Worm (Caenorhabditis elegans) whole organism, midembryonic: Measurements from ENCODE around the gene Y46D2A.2.

Source experiments
- T22C8.4 ChIP-seq: fragments of 200-800 bp; sonication (Bioruptor generic); IDR thresholded peaks from 2 replicates; pipeline ENCODE4 v1.3.6; 2022; ENCODE audit warnings: missing genetic modification characterization, missing compliant biosample characterization
- flt-1 ChIP-seq: fragments of 200-800 bp; sonication (Bioruptor generic); IDR thresholded peaks from 2 replicates; pipeline ENCODE4 v1.3.6; 2022; ENCODE audit warnings: missing genetic modification characterization, missing compliant biosample characterization
- med-1 ChIP-seq: sonication (generic microtip); optimal IDR thresholded peaks from 2 replicates; lab custom pipeline; 2017; ENCODE audit warnings: missing genetic modification characterization, mild to moderate bottlenecking, missing compliant biosample characterization, antibody characterized with exemption, missing genetic modification reagents; ENCODE audit not compliant: insufficient read depth
- ref-1 ChIP-seq: fragments of 200-800 bp; sonication (Bioruptor generic); conservative IDR thresholded peaks from 2 replicates; pipeline ENCODE4 v1.3.6; 2022; ENCODE audit warnings: missing genetic modification reagents, missing genetic modification characterization, missing compliant biosample characterization
- tab-1 ChIP-seq: fragments of 200-800 bp; sonication (Bioruptor generic); IDR thresholded peaks from 2 replicates; pipeline ENCODE4 v1.3.6; 2022; ENCODE audit warnings: missing genetic modification characterization, missing compliant biosample characterization
- ztf-23 ChIP-seq: fragments of 200-800 bp; sonication (Bioruptor generic); IDR thresholded peaks from 2 replicates; pipeline ENCODE4 v1.3.6; 2022; ENCODE audit warnings: missing genetic modification reagents, missing genetic modification characterization, missing compliant biosample characterization
- ztf-29 ChIP-seq: fragments of 200-800 bp; sonication (Bioruptor generic); IDR thresholded peaks from 2 replicates; pipeline ENCODE4 v1.3.6; 2022; ENCODE audit warnings: missing genetic modification reagents, missing genetic modification characterization, missing compliant biosample characterization

DNA sequence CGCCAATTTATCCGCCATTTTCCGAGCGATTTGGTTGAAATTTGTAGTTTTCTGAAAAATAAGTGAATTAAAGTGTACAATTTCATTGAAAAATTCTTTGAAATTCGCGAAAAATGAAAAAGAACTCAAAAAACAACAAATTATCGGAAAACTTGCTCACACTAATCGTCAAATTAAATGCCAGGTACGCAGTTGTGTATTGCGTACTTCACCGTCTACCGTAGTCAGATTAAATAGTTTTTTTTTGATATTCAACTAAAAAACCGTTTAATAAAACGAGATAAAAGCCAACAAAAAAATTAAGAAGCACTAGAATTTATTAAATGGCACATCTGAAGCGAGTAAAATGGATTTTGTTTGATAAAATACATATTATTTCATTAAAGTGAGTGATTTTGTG lies 21.8 kb upstream of the Y46D2A.2 start, which contains the start of gene bath-28:
- TF ChIP-seq ztf-23 (GFP tag; lab: Robert Waterston, UW), result no peak
- no peak for TF ChIP-seq ref-1 (GFP tag; lab: Robert Waterston, UW)
- TF ChIP-seq ztf-29 (GFP tag; lab: Robert Waterston, UW), result no peak
- no peak for TF ChIP-seq flt-1 (GFP tag; lab: Robert Waterston, UW)
- no peak for TF ChIP-seq T22C8.4 (GFP tag; lab: Robert Waterston, UW)
- TF ChIP-seq med-1 (GFP tag; lab: Kevin White, UChicago), result no peak
- no peak for TF ChIP-seq tab-1 (GFP tag; lab: Robert Waterston, UW)
